Worm (Caenorhabditis elegans) whole organism, L3 larva: ENCODE measurements around the gene ZK353.4.

ENCODE experiments used
- R02D3.7 ChIP-seq: fragments of 150-350 bp; optimal IDR thresholded peaks from 2 replicates; lab custom pipeline; 2014; ENCODE audit warnings: missing biosample characterization, missing genetic modification characterization
- ama-1 ChIP-seq: fragments of 150-350 bp; optimal IDR thresholded peaks from 2 replicates; lab custom pipeline; 2018
- ceh-28 ChIP-seq: fragments of 150-350 bp; optimal IDR thresholded peaks from 2 replicates; lab custom pipeline; 2014; ENCODE audit warnings: missing biosample characterization, missing genetic modification reagents, missing genetic modification characterization
- ceh-82 ChIP-seq: fragments of 150-350 bp; optimal IDR thresholded peaks from 2 replicates; lab custom pipeline; 2014; ENCODE audit warnings: missing biosample characterization, missing genetic modification characterization
- fkh-10 ChIP-seq: sonication (generic microtip); optimal IDR thresholded peaks from 2 replicates; lab custom pipeline; 2017; ENCODE audit warnings: missing biosample characterization, missing genetic modification reagents, missing genetic modification characterization
- mdl-1 ChIP-seq: fragments of 150-350 bp; optimal IDR thresholded peaks from 2 replicates; lab custom pipeline; 2014; ENCODE audit warnings: missing biosample characterization, missing genetic modification characterization
- nhr-237 ChIP-seq: fragments of 150-350 bp; optimal IDR thresholded peaks from 2 replicates; lab custom pipeline; 2014; ENCODE audit warnings: missing biosample characterization, missing genetic modification characterization
- nhr-76 ChIP-seq: fragments of 150-350 bp; sonication (generic microtip); optimal IDR thresholded peaks from 5 replicates; lab custom pipeline; 2014; ENCODE audit warnings: missing biosample characterization, missing genetic modification characterization
- tbx-2 ChIP-seq: sonication (generic microtip); optimal IDR thresholded peaks from 2 replicates; lab custom pipeline; 2016; ENCODE audit warnings: mild to moderate bottlenecking, missing genetic modification characterization, missing compliant biosample characterization
- unc-39 ChIP-seq: sonication (generic microtip); optimal IDR thresholded peaks from 4 replicates; lab custom pipeline; 2017; ENCODE audit warnings: missing biosample characterization, missing genetic modification characterization
- ztf-11 ChIP-seq: fragments of 150-350 bp; optimal IDR thresholded peaks from 2 replicates; lab custom pipeline; 2014; ENCODE audit warnings: missing biosample characterization, missing genetic modification characterization
- ztf-4 ChIP-seq: fragments of 150-350 bp; optimal IDR thresholded peaks from 2 replicates; lab custom pipeline; 2014; ENCODE audit warnings: missing biosample characterization, missing genetic modification characterization

DNA sequence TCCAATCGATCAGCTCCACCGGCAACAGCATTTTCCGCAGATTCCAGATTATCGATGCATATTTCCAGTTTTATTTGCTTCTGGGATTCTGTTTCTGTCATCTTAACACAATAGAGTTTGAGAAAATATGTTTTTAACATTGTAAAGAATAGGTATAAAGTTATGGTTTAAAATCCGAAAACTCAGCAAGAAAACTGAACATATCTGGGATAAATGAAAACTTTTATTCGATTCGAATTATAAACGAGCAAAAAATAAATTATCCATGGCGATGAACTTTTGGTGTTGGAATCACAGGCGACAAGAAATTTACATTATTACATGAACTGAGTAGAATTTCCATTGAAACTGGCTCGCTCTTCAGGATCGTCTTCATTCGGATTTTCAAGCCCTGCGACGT is 14.1 kb upstream of the ZK353.4 start, which contains the start of gene cutc-1:
- TF ChIP-seq ama-1 (no peak), nhr-76 (tag; lab: Kevin White, UChicago) (no peak), nhr-237 (no peak), unc-39 (tag; lab: Kevin White, UChicago) (no peak), ztf-11 (tag; lab: Kevin White, UChicago) (no peak), ztf-4 (tag; lab: Kevin White, UChicago) (no peak), fkh-10 (GFP tag; lab: Kevin White, UChicago) (no peak), ceh-28 (tag; lab: Kevin White, UChicago) (no peak), ceh-82 (tag; lab: Kevin White, UChicago) (no peak), R02D3.7 (no peak), tbx-2 (tag; lab: Kevin White, UChicago) (no peak), mdl-1 (tag; lab: Kevin White, UChicago) (no peak)
